Fruit fly (Drosophila melanogaster) whole organism, wandering third instar larva: ENCODE results near the gene Sec5.

Experiments used
- Abd-B ChIP-seq: fragments of >200 bp; optimal IDR thresholded peaks from 2 replicates; lab custom pipeline; 2017; ENCODE audit warnings: missing biosample characterization, missing genetic modification characterization
- CG32264 ChIP-seq: fragments of 200-800 bp; sonication (Bioruptor generic); optimal IDR thresholded peaks from 2 replicates; lab custom pipeline; 2016; ENCODE audit warnings: missing biosample characterization, missing genetic modification characterization
- CG9705 ChIP-seq: fragments of 200-800 bp; sonication (Bioruptor generic); optimal IDR thresholded peaks from 2 replicates; lab custom pipeline; 2018; ENCODE audit warnings: missing biosample characterization, mild to moderate bottlenecking, missing genetic modification characterization
- Dfd ChIP-seq: fragments of >200 bp; optimal IDR thresholded peaks from 2 replicates; lab custom pipeline; 2017; ENCODE audit warnings: missing biosample characterization, missing genetic modification characterization
- Dif ChIP-seq: fragments of 200-275, 200-300 bp; sonication (Bioruptor generic); optimal IDR thresholded peaks from 2 replicates; lab custom pipeline; 2018; ENCODE audit warnings: missing biosample characterization, missing genetic modification characterization; ENCODE audit not compliant: partially characterized antibody
- GATAd ChIP-seq: sonication (Bioruptor generic); optimal IDR thresholded peaks from 2 replicates; lab custom pipeline; 2016; ENCODE audit warnings: missing biosample characterization, missing genetic modification characterization
- HLH106 ChIP-seq: fragments of 200-800 bp; optimal IDR thresholded peaks from 3 replicates; lab custom pipeline; 2019; ENCODE audit warnings: missing biosample characterization, mild to moderate bottlenecking, missing genetic modification characterization, moderate library complexity
- Hr78 ChIP-seq: fragments of >200 bp; optimal IDR thresholded peaks from 2 replicates; lab custom pipeline; 2017; ENCODE audit warnings: missing biosample characterization, missing genetic modification characterization
- Jra ChIP-seq: sonication (Bioruptor generic); optimal IDR thresholded peaks from 2 replicates; lab custom pipeline; 2016; ENCODE audit warnings: missing biosample characterization, missing genetic modification characterization
- Mio ChIP-seq: sonication (Bioruptor generic); optimal IDR thresholded peaks from 2 replicates; lab custom pipeline; 2016; ENCODE audit warnings: missing biosample characterization, missing genetic modification characterization
- Myc ChIP-seq: fragments of >200 bp; optimal IDR thresholded peaks from 2 replicates; lab custom pipeline; 2017
- N ChIP-seq: fragments of >200 bp; optimal IDR thresholded peaks from 2 replicates; lab custom pipeline; 2018; ENCODE audit warnings: missing biosample characterization, missing external identifiers, missing genetic modification characterization
- OdsH ChIP-seq: fragments of 200-800 bp; sonication (Bioruptor generic); optimal IDR thresholded peaks from 2 replicates; lab custom pipeline; 2016; ENCODE audit warnings: missing biosample characterization, mild to moderate bottlenecking, missing genetic modification characterization
- Rel ChIP-seq, 2 experiments: fragments of 200-800 bp; sonication (Bioruptor generic) in 1 of 2; optimal IDR thresholded peaks; 2 replicates in 1 of 2; 3 replicates in 1 of 2; lab custom pipeline; 2016 to 2019; ENCODE audit warnings: mild to moderate bottlenecking in 2 of 2, missing biosample characterization in 2 of 2, missing genetic modification characterization in 2 of 2, moderate library complexity in 1 of 2
- Sp1 ChIP-seq: fragments of 200-800 bp; sonication (Bioruptor generic); optimal IDR thresholded peaks from 3 replicates; lab custom pipeline; 2019; ENCODE audit warnings: missing biosample characterization, mild to moderate bottlenecking, missing genetic modification characterization, moderate library complexity
- Vsx2 ChIP-seq: fragments of 200-300, 225-300 bp; sonication (Bioruptor generic); optimal IDR thresholded peaks from 2 replicates; lab custom pipeline; 2018; ENCODE audit warnings: missing biosample characterization, missing genetic modification characterization; ENCODE audit not compliant: partially characterized antibody
- br ChIP-seq: fragments of 200-800 bp; sonication (Bioruptor generic); optimal IDR thresholded peaks from 2 replicates; lab custom pipeline; 2016; ENCODE audit warnings: missing biosample characterization, missing genetic modification characterization
- brk ChIP-seq: fragments of 200-800 bp; sonication (Bioruptor generic); optimal IDR thresholded peaks from 2 replicates; lab custom pipeline; 2016; ENCODE audit warnings: missing biosample characterization, mild to moderate bottlenecking, missing genetic modification characterization
- dl ChIP-seq, 2 experiments: fragments of 175-275, 200-275 bp in 1 of 2; fragments of 200-275 bp in 1 of 2; sonication (Bioruptor generic); optimal IDR thresholded peaks; lab custom pipeline; 2018; ENCODE audit warnings: mild to moderate bottlenecking in 2 of 2, missing biosample characterization in 2 of 2, missing genetic modification characterization in 2 of 2, moderate library complexity in 2 of 2; ENCODE audit not compliant: partially characterized antibody in 2 of 2, insufficient read depth in 1 of 2
- dmrt93B ChIP-seq: fragments of 200-800 bp; sonication (Bioruptor generic); optimal IDR thresholded peaks from 2 replicates; lab custom pipeline; 2018; ENCODE audit warnings: missing biosample characterization, mild to moderate bottlenecking, missing genetic modification characterization
- dsf ChIP-seq: sonication (Bioruptor generic); optimal IDR thresholded peaks from 2 replicates; lab custom pipeline; 2016; ENCODE audit warnings: missing biosample characterization, missing genetic modification characterization, borderline replicate concordance
- ey ChIP-seq: fragments of 200-800 bp; sonication (Bioruptor generic); optimal IDR thresholded peaks from 2 replicates; lab custom pipeline; 2016; ENCODE audit warnings: missing biosample characterization, missing genetic modification characterization
- foxo ChIP-seq, 2 experiments: fragments of 200-800 bp; sonication (Bioruptor generic); optimal IDR thresholded peaks; 2 replicates in 1 of 2; 3 replicates in 1 of 2; lab custom pipeline; 2016 to 2017; ENCODE audit warnings: missing biosample characterization in 2 of 2, missing genetic modification characterization in 2 of 2
- fru ChIP-seq: fragments of 200-800 bp; sonication (Bioruptor generic); optimal IDR thresholded peaks from 3 replicates; lab custom pipeline; 2016; ENCODE audit warnings: missing biosample characterization, mild to moderate bottlenecking, missing genetic modification characterization
- h ChIP-seq: fragments of 200-800 bp; sonication (Bioruptor generic); optimal IDR thresholded peaks from 3 replicates; lab custom pipeline; 2016; ENCODE audit warnings: missing biosample characterization, mild to moderate bottlenecking, missing genetic modification characterization
- psq ChIP-seq: fragments of 200-800 bp; sonication (Bioruptor generic); optimal IDR thresholded peaks from 3 replicates; lab custom pipeline; 2017; ENCODE audit warnings: missing biosample characterization, mild to moderate bottlenecking, missing genetic modification characterization, moderate library complexity
- rgr ChIP-seq: fragments of 200-800 bp; sonication (Bioruptor generic); optimal IDR thresholded peaks from 3 replicates; lab custom pipeline; 2016; ENCODE audit warnings: missing biosample characterization, mild to moderate bottlenecking, missing genetic modification characterization
- sage ChIP-seq: fragments of 200-800 bp; sonication (Bioruptor generic); optimal IDR thresholded peaks from 2 replicates; lab custom pipeline; 2016; ENCODE audit warnings: missing biosample characterization, mild to moderate bottlenecking, missing genetic modification characterization
- sv ChIP-seq: fragments of 200-800 bp; sonication (Bioruptor generic); optimal IDR thresholded peaks from 3 replicates; lab custom pipeline; 2016; ENCODE audit warnings: missing biosample characterization, missing genetic modification characterization
- tai ChIP-seq: sonication (Bioruptor generic); optimal IDR thresholded peaks from 2 replicates; lab custom pipeline; 2016; ENCODE audit warnings: missing biosample characterization, missing genetic modification characterization
- usp ChIP-seq: fragments of >200 bp; optimal IDR thresholded peaks from 2 replicates; lab custom pipeline; 2017; ENCODE audit warnings: missing biosample characterization, missing genetic modification characterization
- woc ChIP-seq: sonication (Bioruptor generic); optimal IDR thresholded peaks from 2 replicates; lab custom pipeline; 2016; ENCODE audit warnings: missing biosample characterization, mild to moderate bottlenecking, missing genetic modification characterization

The Sec5 gene

DNA sequence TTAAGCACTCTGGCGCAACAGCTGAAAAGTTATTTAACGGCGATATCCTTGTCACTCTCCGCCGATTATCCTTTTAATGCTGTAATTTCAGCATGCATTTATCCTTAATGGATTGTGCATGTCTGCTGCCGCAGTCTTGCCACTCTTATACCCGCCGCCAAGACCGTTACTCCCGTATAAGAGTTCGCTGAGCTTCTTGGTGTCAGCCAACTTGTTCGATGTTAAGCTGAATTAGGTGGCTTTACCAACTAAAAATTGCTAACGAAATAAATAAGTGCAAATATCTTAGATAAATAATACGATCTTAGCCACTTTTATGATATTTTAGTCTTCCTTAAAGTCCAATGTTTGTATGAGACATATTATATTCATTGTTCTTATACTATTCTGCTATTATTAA, 15.9 kb upstream of the Sec5 start:
- TF ChIP-seq Mio (GFP tag; lab: Kevin White, UChicago) (no peak), h (GFP tag; lab: Kevin White, UChicago) (no peak)

DNA sequence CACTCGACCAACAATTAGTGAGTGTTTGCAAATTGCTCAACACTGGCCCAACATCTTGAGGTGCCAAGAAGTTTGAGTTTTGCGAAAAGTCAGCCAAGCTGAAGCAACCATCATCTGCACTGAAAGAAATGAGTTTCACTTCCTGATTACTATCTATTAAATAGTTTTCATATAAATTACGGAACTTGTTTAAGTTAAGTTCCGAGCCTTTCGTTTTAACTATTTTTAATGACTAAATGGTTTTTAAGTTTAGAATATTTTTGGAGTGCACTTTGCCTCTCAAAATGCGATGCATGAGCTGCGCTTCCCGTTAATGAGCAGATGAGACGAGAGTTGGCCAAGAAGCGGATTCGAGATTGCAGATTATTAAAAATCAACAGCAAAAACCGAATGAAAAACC, 15.4 kb upstream of the Sec5 start:
- no peak for TF ChIP-seq OdsH (GFP tag; lab: Kevin White, UChicago)
- no peak for TF ChIP-seq dmrt93B

DNA sequence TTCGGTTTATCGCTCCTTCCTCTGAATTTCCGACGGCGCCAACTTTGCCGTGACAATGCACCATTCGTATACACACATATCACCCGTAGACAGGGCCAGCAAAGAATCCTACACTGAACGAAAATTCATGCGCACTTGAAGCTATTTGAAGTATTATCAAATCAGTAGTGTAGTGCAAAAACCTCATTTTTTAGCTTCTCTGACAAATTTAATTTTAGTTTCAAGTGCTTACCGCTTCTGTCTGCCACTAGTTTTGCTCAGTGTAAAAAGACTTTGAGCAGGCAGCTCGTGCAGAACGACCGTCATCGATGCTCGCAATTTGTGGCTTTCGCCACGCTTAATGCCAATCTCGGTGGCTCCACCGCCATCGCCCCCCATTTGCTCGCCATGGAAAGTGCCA, 12.3 kb upstream of the Sec5 start:
- TF ChIP-seq ey (GFP tag; lab: Kevin White, UChicago): peak; percentile 65
- TF ChIP-seq br (GFP tag; lab: Kevin White, UChicago): peak; percentile 59
- peak; percentile 35 for TF ChIP-seq Sp1 (GFP tag; lab: Kevin White, UChicago)
- peak; percentile 57 for TF ChIP-seq OdsH (GFP tag; lab: Kevin White, UChicago)
- peak; percentile 3 for TF ChIP-seq sv
- peak in 1 of 2 experiments; percentile 68 for TF ChIP-seq foxo (GFP tag; optimal IDR thresholded peaks at IDR 0.05; lab: Kevin White, UChicago)
- no peak for TF ChIP-seq GATAd (GFP tag; lab: Kevin White, UChicago)
- no peak for TF ChIP-seq woc
- TF ChIP-seq HLH106 (tag; lab: Kevin White, UChicago): peak; percentile 57
- no peak for TF ChIP-seq sage
- TF ChIP-seq Dfd (GFP tag; lab: Kevin White, UChicago): no peak
- peak; percentile 5 for TF ChIP-seq psq (GFP tag; lab: Kevin White, UChicago)
- peak; percentile 60 for TF ChIP-seq fru
- TF ChIP-seq rgr (GFP tag; lab: Kevin White, UChicago): peak; percentile 53
- peak; percentile 69 for TF ChIP-seq h (GFP tag; lab: Kevin White, UChicago)
- TF ChIP-seq, all 38 proteins: peak for 11

DNA sequence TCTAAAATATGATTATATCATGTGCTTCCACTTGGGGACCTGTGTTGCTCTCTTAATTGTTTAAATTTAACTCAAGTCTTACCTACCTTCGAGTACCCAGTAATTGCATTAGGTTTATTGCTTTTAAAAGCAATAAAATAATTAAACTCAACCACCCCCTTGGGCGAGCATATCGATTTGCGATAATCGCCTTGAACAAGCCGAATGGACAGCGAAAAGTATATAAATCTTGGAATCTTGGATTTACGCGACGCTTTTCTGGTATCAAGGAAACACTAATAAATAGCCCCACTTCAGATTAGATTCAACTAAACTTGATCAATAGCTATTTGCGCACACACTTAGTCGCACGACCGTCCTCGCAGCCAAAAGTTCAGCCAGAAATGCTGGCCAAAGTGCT, 11.4 kb upstream of the Sec5 start, which contains the start of gene CG2772:
Gene CG2772, plus strand, starts transcription at position 338 of the 400 bp plus-strand sequence.
- TF ChIP-seq fru: no peak
- no peak for TF ChIP-seq OdsH (GFP tag; lab: Kevin White, UChicago)
- no peak for TF ChIP-seq Mio (GFP tag; lab: Kevin White, UChicago)
- no peak for TF ChIP-seq Vsx2
- no peak for TF ChIP-seq HLH106 (tag; lab: Kevin White, UChicago)
- TF ChIP-seq CG32264: no peak
- no peak for TF ChIP-seq usp
- no peak for TF ChIP-seq foxo (GFP tag; optimal IDR thresholded peaks at IDR 0.05; lab: Kevin White, UChicago)
- no peak for TF ChIP-seq Hr78 (GFP tag; lab: Kevin White, UChicago)
- no peak for TF ChIP-seq Abd-B (GFP tag; lab: Kevin White, UChicago)
- TF ChIP-seq dl (GFP tag; optimal IDR thresholded peaks at IDR 0.05; lab: Kevin White, UChicago; ENCODE audit: insufficient read depth in 1 of 2, partially characterized antibody in 2 of 2): no peak
- no peak for TF ChIP-seq CG9705 (GFP tag; lab: Kevin White, UChicago)
- no peak for TF ChIP-seq Sp1 (GFP tag; lab: Kevin White, UChicago)
- TF ChIP-seq woc: no peak
- TF ChIP-seq tai: no peak
- no peak for TF ChIP-seq N (GFP tag; lab: Kevin White, UChicago)
- TF ChIP-seq h (GFP tag; lab: Kevin White, UChicago): no peak
- TF ChIP-seq dsf (GFP tag; lab: Kevin White, UChicago): no peak
- TF ChIP-seq Dif (GFP tag; lab: Kevin White, UChicago): no peak
- no peak for TF ChIP-seq brk (GFP tag; lab: Kevin White, UChicago)

DNA sequence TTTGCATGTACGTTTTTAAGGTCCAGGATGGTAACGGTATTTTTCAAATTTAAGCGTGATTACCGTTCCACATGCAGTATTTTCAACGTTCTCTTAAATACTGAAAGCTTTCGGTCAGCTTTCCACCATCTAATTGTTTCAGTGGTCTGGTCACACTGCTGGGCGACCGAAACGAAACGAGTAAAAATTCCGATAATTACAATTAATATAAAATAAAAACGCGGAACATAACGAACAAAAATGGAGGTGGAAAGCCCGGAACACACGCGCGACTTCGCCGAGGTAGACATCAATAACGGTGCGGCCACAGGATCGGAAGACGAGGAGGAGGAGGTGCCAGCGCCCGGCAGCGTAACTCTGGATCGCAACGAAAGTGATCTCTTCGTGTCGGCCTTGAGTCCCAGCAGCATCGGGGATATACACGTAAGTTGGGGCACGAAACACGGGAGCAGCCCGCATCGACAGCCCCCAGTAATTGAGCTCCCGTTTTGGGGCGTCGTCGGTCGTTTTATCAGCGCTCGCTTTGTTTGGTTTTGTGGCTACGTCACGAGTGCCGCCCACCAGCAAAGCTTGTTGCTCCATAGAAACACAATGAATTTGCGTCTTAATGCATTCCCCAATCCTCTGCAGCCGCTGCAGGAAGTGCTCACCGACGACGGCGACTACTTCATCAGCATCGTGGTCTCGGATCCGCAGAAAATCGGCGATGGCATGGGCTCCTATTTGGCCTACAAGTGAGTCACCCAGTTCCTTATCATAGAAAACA, 7.4 kb upstream of the Sec5 start, which contains the start of gene Snx1:
Gene Snx1, plus strand, starts transcription at position 129 of the 766 bp plus-strand sequence.
- TF ChIP-seq Rel (GFP tag; optimal IDR thresholded peaks at IDR 0.05; lab: Kevin White, UChicago) (no peak), Rel (tag; optimal IDR thresholded peaks at IDR 0.05; lab: Kevin White, UChicago) (peak; percentile 80), Jra (GFP tag; lab: Kevin White, UChicago) (no peak), Dfd (GFP tag; lab: Kevin White, UChicago) (no peak), Myc (lab: Kevin White, UChicago) (no peak), woc (no peak), Dif (GFP tag; lab: Kevin White, UChicago) (no peak), N (GFP tag; lab: Kevin White, UChicago) (no peak), sage (peak; percentile 64)
